Worm (Caenorhabditis elegans) whole organism, young adult: ENCODE data around the gene F44E7.4.
A peak's percentile ranks its signal among the peaks of the same experiment; 100 is the strongest.

Experiments
- B0336.3 ChIP-seq: fragments of 200-800 bp; sonication (Bioruptor generic); IDR thresholded peaks from 2 replicates; pipeline ENCODE4 v1.3.6; 2022; ENCODE audit warnings: missing genetic modification characterization, missing compliant biosample characterization
- F10E7.11 ChIP-seq: sonication (generic microtip); optimal IDR thresholded peaks from 2 replicates; lab custom pipeline; 2017; ENCODE audit warnings: mild to moderate bottlenecking, missing genetic modification characterization, moderate library complexity, missing compliant biosample characterization
- F57C9.4 ChIP-seq: sonication (generic microtip); optimal IDR thresholded peaks from 2 replicates; lab custom pipeline; 2017; ENCODE audit warnings: mild to moderate bottlenecking, missing genetic modification characterization, missing compliant biosample characterization
- Y67H2A.10 ChIP-seq: fragments of 200-800 bp; sonication (Bioruptor generic); conservative IDR thresholded peaks from 2 replicates; pipeline ENCODE4 v1.3.6; 2022; ENCODE audit warnings: missing genetic modification reagents, missing genetic modification characterization, missing compliant biosample characterization
- akir-1 ChIP-seq: fragments of 200-800 bp; sonication (Bioruptor generic); optimal IDR thresholded peaks from 2 replicates; lab custom pipeline; 2018; ENCODE audit warnings: mild to moderate bottlenecking, missing genetic modification characterization, moderate library complexity, missing compliant biosample characterization
- ama-1 ChIP-seq, 3 experiments: fragments of 150-350 bp in 1 of 3; sonication (generic microtip) in 2 of 3; optimal IDR thresholded peaks; 2 replicates each; lab custom pipeline; 2014 to 2018; ENCODE audit warnings: missing biosample characterization in 2 of 3, missing genetic modification characterization in 2 of 3, missing genetic modification reagents in 2 of 3
- aptf-3 ChIP-seq: fragments of 200-800 bp; sonication (Bioruptor generic); IDR thresholded peaks from 2 replicates; pipeline ENCODE4 v1.3.6; 2022; ENCODE audit warnings: missing genetic modification characterization, missing compliant biosample characterization
- cebp-2 ChIP-seq: fragments of 200-800 bp; sonication (Bioruptor generic); IDR thresholded peaks from 2 replicates; pipeline ENCODE4 v1.3.6; 2022; ENCODE audit warnings: missing genetic modification characterization, missing compliant biosample characterization
- ceh-27 ChIP-seq: fragments of 200-800 bp; sonication (Bioruptor generic); optimal IDR thresholded peaks from 2 replicates; lab custom pipeline; 2018; ENCODE audit warnings: mild to moderate bottlenecking, missing genetic modification characterization, moderate library complexity, missing compliant biosample characterization
- chd-7 ChIP-seq: sonication (generic microtip); optimal IDR thresholded peaks from 2 replicates; lab custom pipeline; 2016; ENCODE audit warnings: mild to moderate bottlenecking, missing genetic modification characterization, moderate library complexity, missing compliant biosample characterization
- egrh-3 ChIP-seq: fragments of 200-800 bp; sonication (Bioruptor generic); IDR thresholded peaks from 2 replicates; pipeline ENCODE4 v1.3.6; 2022; ENCODE audit warnings: missing genetic modification reagents, missing genetic modification characterization, missing compliant biosample characterization
- fkh-3 ChIP-seq: sonication (generic microtip); optimal IDR thresholded peaks from 2 replicates; lab custom pipeline; 2016; ENCODE audit warnings: mild to moderate bottlenecking, missing genetic modification characterization, missing compliant biosample characterization
- hrde-1 ChIP-seq: sonication (generic microtip); optimal IDR thresholded peaks from 2 replicates; lab custom pipeline; 2016; ENCODE audit warnings: missing genetic modification characterization, mild to moderate bottlenecking, missing compliant biosample characterization, moderate library complexity, missing genotype, missing genetic modification reagents, borderline replicate concordance
- let-607 ChIP-seq, 2 experiments: fragments of 200-800 bp in 1 of 2; sonication (Bioruptor generic) in 1 of 2; sonication (generic microtip) in 1 of 2; optimal IDR thresholded peaks; 2 replicates each; lab custom pipeline; 2016 to 2018; ENCODE audit warnings: mild to moderate bottlenecking in 2 of 2, missing compliant biosample characterization in 2 of 2, missing genetic modification characterization in 2 of 2, moderate library complexity in 2 of 2, missing genotype in 1 of 2
- lin-26 ChIP-seq: fragments of 200-800 bp; sonication (Bioruptor generic); IDR thresholded peaks from 2 replicates; pipeline ENCODE4 v1.3.6; 2022; ENCODE audit warnings: missing genetic modification reagents, missing genetic modification characterization, missing compliant biosample characterization
- lin-40 ChIP-seq: sonication (generic microtip); optimal IDR thresholded peaks from 2 replicates; lab custom pipeline; 2016; ENCODE audit warnings: missing genetic modification characterization, mild to moderate bottlenecking, missing compliant biosample characterization, missing genotype, missing genetic modification reagents
- lir-1 ChIP-seq: fragments of 200-800 bp; sonication (Bioruptor generic); conservative IDR thresholded peaks from 2 replicates; pipeline ENCODE4 v1.3.6; 2022; ENCODE audit warnings: missing genetic modification reagents, missing genetic modification characterization, missing compliant biosample characterization
- lsy-27 ChIP-seq: sonication (generic microtip); optimal IDR thresholded peaks from 2 replicates; lab custom pipeline; 2017; ENCODE audit warnings: missing genetic modification characterization, mild to moderate bottlenecking, missing compliant biosample characterization, antibody characterized with exemption, missing genotype, borderline replicate concordance; ENCODE audit not compliant: insufficient read depth
- madf-10 ChIP-seq: sonication (generic microtip); optimal IDR thresholded peaks from 2 replicates; lab custom pipeline; 2016; ENCODE audit warnings: mild to moderate bottlenecking, missing genetic modification characterization, missing compliant biosample characterization
- madf-6 ChIP-seq: fragments of 200-800 bp; sonication (Bioruptor generic); IDR thresholded peaks from 2 replicates; pipeline ENCODE4 v1.3.6; 2022; ENCODE audit warnings: missing genetic modification reagents, missing genetic modification characterization, missing compliant biosample characterization
- madf-8 ChIP-seq: fragments of 200-800 bp; sonication (Bioruptor generic); conservative IDR thresholded peaks from 2 replicates; pipeline ENCODE4 v1.3.6; 2022; ENCODE audit warnings: missing genetic modification reagents, missing genetic modification characterization, missing compliant biosample characterization
- mel-28 ChIP-seq: sonication (generic microtip); optimal IDR thresholded peaks from 2 replicates; lab custom pipeline; 2016; ENCODE audit warnings: borderline replicate concordance, mild to moderate bottlenecking, missing genetic modification characterization, missing compliant biosample characterization
- mxl-1 ChIP-seq: sonication (generic microtip); optimal IDR thresholded peaks from 2 replicates; lab custom pipeline; 2016; ENCODE audit warnings: missing genetic modification characterization, missing compliant biosample characterization
- nfyb-1 ChIP-seq: fragments of 200-800 bp; sonication (Bioruptor generic); IDR thresholded peaks from 2 replicates; pipeline ENCODE4 v1.3.6; 2022; ENCODE audit warnings: missing genetic modification reagents, missing genetic modification characterization, missing compliant biosample characterization
- nhr-27 ChIP-seq: fragments of 200-800 bp; sonication (Bioruptor generic); optimal IDR thresholded peaks from 2 replicates; lab custom pipeline; 2018; ENCODE audit warnings: mild to moderate bottlenecking, missing genetic modification characterization, moderate library complexity, missing compliant biosample characterization
- nhr-80 ChIP-seq: sonication (generic microtip); optimal IDR thresholded peaks from 2 replicates; lab custom pipeline; 2016; ENCODE audit warnings: missing genetic modification characterization, missing compliant biosample characterization
- rec-8 ChIP-seq, 2 experiments: sonication (generic microtip); optimal IDR thresholded peaks; 2 replicates each; lab custom pipeline; 2016; ENCODE audit warnings: mild to moderate bottlenecking in 2 of 2, missing genetic modification characterization in 2 of 2, missing genetic modification reagents in 2 of 2, missing genotype in 2 of 2, missing biosample characterization in 1 of 2, missing compliant biosample characterization in 1 of 2, moderate library complexity in 1 of 2
- rpc-1 ChIP-seq, 2 experiments: fragments of 150-350 bp in 1 of 2; sonication (generic microtip) in 1 of 2; optimal IDR thresholded peaks; 2 replicates each; lab custom pipeline; 2014 to 2018; ENCODE audit warnings: missing biosample characterization in 1 of 2, missing genetic modification characterization in 1 of 2, missing genetic modification reagents in 1 of 2, missing genotype in 1 of 2
- snpc-1.3 ChIP-seq: sonication (generic microtip); optimal IDR thresholded peaks from 2 replicates; lab custom pipeline; 2017; ENCODE audit warnings: missing genetic modification characterization, mild to moderate bottlenecking, missing compliant biosample characterization, antibody characterized with exemption, moderate library complexity, missing genotype, missing genetic modification reagents; ENCODE audit not compliant: insufficient read depth
- snpc-3.4 ChIP-seq: sonication (generic microtip); optimal IDR thresholded peaks from 2 replicates; lab custom pipeline; 2017; ENCODE audit warnings: missing genetic modification characterization, mild to moderate bottlenecking, missing compliant biosample characterization, antibody characterized with exemption, moderate library complexity, missing genotype, missing genetic modification reagents
- somi-1 ChIP-seq: fragments of 200-800 bp; sonication (Bioruptor generic); optimal IDR thresholded peaks from 2 replicates; lab custom pipeline; 2018; ENCODE audit warnings: mild to moderate bottlenecking, missing genetic modification characterization, missing compliant biosample characterization
- xnd-1 ChIP-seq: sonication (generic microtip); optimal IDR thresholded peaks from 2 replicates; lab custom pipeline; 2016; ENCODE audit warnings: missing genotype, missing genetic modification reagents, missing genetic modification characterization, missing compliant biosample characterization
- zim-3 ChIP-seq: sonication (generic microtip); optimal IDR thresholded peaks from 2 replicates; lab custom pipeline; 2017; ENCODE audit warnings: mild to moderate bottlenecking, missing genetic modification characterization, moderate library complexity, missing compliant biosample characterization
- ztf-18 ChIP-seq: sonication (generic microtip); optimal IDR thresholded peaks from 2 replicates; lab custom pipeline; 2016; ENCODE audit warnings: missing genotype, mild to moderate bottlenecking, missing genetic modification characterization, missing compliant biosample characterization
- ztf-22 ChIP-seq: fragments of 200-800 bp; sonication (Bioruptor generic); optimal IDR thresholded peaks from 2 replicates; lab custom pipeline; 2018; ENCODE audit warnings: mild to moderate bottlenecking, missing genetic modification characterization, moderate library complexity, missing compliant biosample characterization
- ztf-25 ChIP-seq: fragments of 200-800 bp; sonication (Bioruptor generic); IDR thresholded peaks from 2 replicates; pipeline ENCODE4 v1.3.6; 2022; ENCODE audit warnings: missing genetic modification reagents, missing genetic modification characterization, missing compliant biosample characterization
- ztf-28 ChIP-seq: fragments of 200-800 bp; sonication (Bioruptor generic); IDR thresholded peaks from 2 replicates; pipeline ENCODE4 v1.3.6; 2022; ENCODE audit warnings: missing genetic modification reagents, missing genetic modification characterization, missing compliant biosample characterization

The F44E7.4 gene

ce11 chrV:5790497-5791280 lies 13.9 kb upstream of the F44E7.4 start, which contains the start of the genes nhr-142 and F44E7.9 (continued):
- no peak for TF ChIP-seq rec-8 (tag; optimal IDR thresholded peaks at IDR 0.05; lab: Kevin White, UChicago)
- TF ChIP-seq B0336.3 (GFP tag; lab: Robert Waterston, UW): peak; percentile 71
- peak; percentile 53 for TF ChIP-seq xnd-1
- TF ChIP-seq mxl-1 (tag; lab: Kevin White, UChicago): no peak
- peak; percentile 73 for TF ChIP-seq lir-1 (GFP tag; lab: Robert Waterston, UW)
- TF ChIP-seq egrh-3 (GFP tag; lab: Robert Waterston, UW): peak; percentile 51; the same call in 1 of the 2 replicates
- TF ChIP-seq ama-1 (optimal IDR thresholded peaks at IDR 0.05; lab: Kevin White, UChicago): no peak
- TF ChIP-seq ama-1 (GFP tag; optimal IDR thresholded peaks at IDR 0.05; lab: Kevin White, UChicago): no peak
- peak; percentile 78 for TF ChIP-seq madf-6 (GFP tag; lab: Robert Waterston, UW)
- TF ChIP-seq chd-7 (tag; lab: Kevin White, UChicago): peak; percentile 22
- TF ChIP-seq madf-8 (GFP tag; lab: Robert Waterston, UW): peak; percentile 47
- no peak for TF ChIP-seq hrde-1 (tag; lab: Kevin White, UChicago)
- peak; percentile 63; the same call in 1 of the 2 replicates for TF ChIP-seq nfyb-1 (GFP tag; lab: Robert Waterston, UW)
- peak; percentile 0 for TF ChIP-seq rpc-1 (optimal IDR thresholded peaks at IDR 0.05; lab: Kevin White, UChicago)
- TF ChIP-seq rpc-1 (tag; optimal IDR thresholded peaks at IDR 0.05; lab: Kevin White, UChicago): no peak
- no peak for TF ChIP-seq F57C9.4 (tag; lab: Kevin White, UChicago)
- peak; percentile 77 for TF ChIP-seq ceh-27 (GFP tag; lab: Kevin White, UChicago)
- no peak for TF ChIP-seq akir-1 (GFP tag; lab: Kevin White, UChicago)
- no peak for TF ChIP-seq Y67H2A.10
- TF ChIP-seq aptf-3 (GFP tag; lab: Robert Waterston, UW): no peak
- no peak for TF ChIP-seq zim-3 (tag; lab: Kevin White, UChicago)
- no peak for TF ChIP-seq cebp-2 (GFP tag; lab: Robert Waterston, UW)
- no peak for TF ChIP-seq lsy-27
- peak in 1 of 2 experiments; percentile 53 for TF ChIP-seq let-607 (tag; optimal IDR thresholded peaks at IDR 0.05; lab: Kevin White, UChicago)
- no peak for TF ChIP-seq lin-26
- peak; percentile 67 for TF ChIP-seq snpc-3.4 (tag; lab: Kevin White, UChicago)
- peak; percentile 73 for TF ChIP-seq nhr-80 (tag; lab: Kevin White, UChicago)
- no peak for TF ChIP-seq F10E7.11 (tag; lab: Kevin White, UChicago)
- 0 out of 2 replicates have a peak, but pooled peaks have one; percentile 39 for TF ChIP-seq ztf-28
- TF ChIP-seq mel-28: no peak
- TF ChIP-seq snpc-1.3 (tag; lab: Kevin White, UChicago): no peak
- 0 out of 2 replicates have a peak, but pooled peaks have one; percentile 9 for TF ChIP-seq ztf-25 (GFP tag; lab: Robert Waterston, UW)
- TF ChIP-seq madf-10 (tag; lab: Kevin White, UChicago): peak; percentile 71
- no peak for TF ChIP-seq fkh-3 (tag; lab: Kevin White, UChicago)
- peak; percentile 89 for TF ChIP-seq lin-40 (tag; lab: Kevin White, UChicago)
- TF ChIP-seq ztf-22: no peak
- TF ChIP-seq somi-1 (GFP tag; lab: Kevin White, UChicago): peak; percentile 59
- peak; percentile 98 for TF ChIP-seq ztf-18
- TF ChIP-seq nhr-27 (tag; lab: Kevin White, UChicago): no peak
- TF ChIP-seq, all 124 proteins: peak for 61
